Fruit fly (Drosophila melanogaster) whole organism, embryonic: ENCODE results near the gene CG31638.

ENCODE experiments used
- CG10274 ChIP-seq: fragments of 200-800 bp; sonication (Bioruptor generic); optimal IDR thresholded peaks from 3 replicates; lab custom pipeline; 2017; ENCODE audit warnings: missing biosample characterization, mild to moderate bottlenecking, missing genetic modification characterization
- CG10431 ChIP-seq: fragments of 200-800 bp; sonication (Bioruptor generic); optimal IDR thresholded peaks from 3 replicates; lab custom pipeline; 2018; ENCODE audit warnings: missing biosample characterization, mild to moderate bottlenecking, missing genetic modification characterization
- CG11247 ChIP-seq: fragments of 200-800 bp; sonication (Bioruptor generic); IDR thresholded peaks from 2 replicates; pipeline ENCODE4 v1.3.6; 2022; ENCODE audit warnings: missing biosample characterization, missing genetic modification characterization
- CG11456 ChIP-seq: fragments of 200-800 bp; sonication (Bioruptor generic); IDR thresholded peaks from 3 replicates; pipeline ENCODE4 v1.3.6; 2022; ENCODE audit warnings: missing biosample characterization, missing genetic modification characterization
- CG13123 ChIP-seq: fragments of 200-800 bp; sonication (Bioruptor generic); optimal IDR thresholded peaks from 2 replicates; lab custom pipeline; 2016; ENCODE audit warnings: missing biosample characterization, missing genetic modification characterization
- CG13287 ChIP-seq: fragments of 200-800 bp; sonication (Bioruptor generic); IDR thresholded peaks from 2 replicates; pipeline ENCODE4 v1.3.6; 2022; ENCODE audit warnings: missing biosample characterization, missing genetic modification characterization; ENCODE audit not compliant: partially characterized antibody
- CG15479 ChIP-seq: fragments of 200-800 bp; sonication (Bioruptor generic); optimal IDR thresholded peaks from 3 replicates; lab custom pipeline; 2019; ENCODE audit warnings: missing biosample characterization, mild to moderate bottlenecking, missing genetic modification characterization, moderate library complexity
- CG16813 ChIP-seq: fragments of 200-800 bp; sonication (Bioruptor generic); IDR thresholded peaks from 3 replicates; pipeline ENCODE4 v1.3.6; 2022; ENCODE audit warnings: missing biosample characterization, missing genetic modification characterization; ENCODE audit not compliant: partially characterized antibody
- CG30431 ChIP-seq: fragments of 200-800 bp; sonication (Bioruptor generic); optimal IDR thresholded peaks from 2 replicates; lab custom pipeline; 2017; ENCODE audit warnings: missing biosample characterization, missing genetic modification characterization
- CG3163 ChIP-seq: fragments of 200-800 bp; sonication (Bioruptor generic); optimal IDR thresholded peaks from 3 replicates; lab custom pipeline; 2016; ENCODE audit warnings: missing biosample characterization, missing genetic modification characterization
- CG7357 ChIP-seq: fragments of 200-800 bp; sonication (Bioruptor generic); IDR thresholded peaks from 3 replicates; pipeline ENCODE4 v1.3.6; 2022; ENCODE audit warnings: missing biosample characterization, missing genetic modification characterization
- CG7372 ChIP-seq: fragments of 200-800 bp; sonication (Bioruptor generic); IDR thresholded peaks from 2 replicates; pipeline ENCODE4 v1.3.6; 2022; ENCODE audit warnings: missing biosample characterization, missing genetic modification characterization
- CG8388 ChIP-seq: fragments of 200-800 bp; sonication (Bioruptor generic); optimal IDR thresholded peaks from 2 replicates; lab custom pipeline; 2019; ENCODE audit warnings: missing biosample characterization, mild to moderate bottlenecking, missing genetic modification characterization, moderate library complexity
- CG8924 ChIP-seq: fragments of 200-800 bp; optimal IDR thresholded peaks from 3 replicates; lab custom pipeline; 2019; ENCODE audit warnings: missing biosample characterization, mild to moderate bottlenecking, missing genetic modification characterization, moderate library complexity
- CG9609 ChIP-seq: fragments of 200-800 bp; sonication (Bioruptor generic); optimal IDR thresholded peaks from 3 replicates; lab custom pipeline; 2016; ENCODE audit warnings: missing biosample characterization, missing genetic modification characterization
- Dref ChIP-seq: fragments of 200-800 bp; sonication (Bioruptor generic); IDR thresholded peaks from 2 replicates; pipeline ENCODE4 v1.3.6; 2022; ENCODE audit warnings: missing biosample characterization, missing genetic modification characterization
- E2f1 ChIP-seq: fragments of 200-800 bp; sonication (Bioruptor generic); IDR thresholded peaks from 2 replicates; pipeline ENCODE4 v1.3.6; 2022; ENCODE audit warnings: missing biosample characterization, missing genetic modification characterization
- Fer3 ChIP-seq: fragments of 200-800 bp; sonication (Bioruptor generic); optimal IDR thresholded peaks from 2 replicates; lab custom pipeline; 2018; ENCODE audit warnings: missing biosample characterization, mild to moderate bottlenecking, missing genetic modification characterization, moderate library complexity
- Hey ChIP-seq: fragments of 200-800 bp; sonication (Bioruptor generic); optimal IDR thresholded peaks from 3 replicates; lab custom pipeline; 2018; ENCODE audit warnings: missing biosample characterization, mild to moderate bottlenecking, missing genetic modification characterization
- Hr51 ChIP-seq, 2 experiments: fragments of 200-800 bp; sonication (Bioruptor generic); optimal IDR thresholded peaks; 2 replicates in 1 of 2; 3 replicates in 1 of 2; lab custom pipeline; 2016 to 2018; ENCODE audit warnings: missing biosample characterization in 2 of 2, missing genetic modification characterization in 2 of 2, mild to moderate bottlenecking in 1 of 2, moderate library complexity in 1 of 2
- Hr78 ChIP-seq, 2 experiments: fragments of 200-800 bp in 1 of 2; fragments of >200 bp in 1 of 2; sonication (Bioruptor generic) in 1 of 2; optimal IDR thresholded peaks; 2 replicates each; lab custom pipeline; 2017 to 2019; ENCODE audit warnings: missing biosample characterization in 2 of 2, missing genetic modification characterization in 2 of 2, mild to moderate bottlenecking in 1 of 2, moderate library complexity in 1 of 2
- Jarid2 ChIP-seq: fragments of 200-800 bp; sonication (Bioruptor generic); optimal IDR thresholded peaks from 3 replicates; lab custom pipeline; 2017; ENCODE audit warnings: mild to moderate bottlenecking, missing biosample characterization, missing genetic modification reagents, missing genetic modification characterization
- Lpt ChIP-seq: fragments of >200 bp; optimal IDR thresholded peaks from 2 replicates; lab custom pipeline; 2018; ENCODE audit warnings: missing biosample characterization, missing genetic modification characterization
- Meics ChIP-seq: fragments of 200-800 bp; sonication (Bioruptor generic); optimal IDR thresholded peaks from 2 replicates; lab custom pipeline; 2017; ENCODE audit warnings: missing biosample characterization, mild to moderate bottlenecking, missing genetic modification characterization
- Myb ChIP-seq: fragments of 200-800 bp; sonication (Bioruptor generic); optimal IDR thresholded peaks from 2 replicates; lab custom pipeline; 2016; ENCODE audit warnings: missing biosample characterization, missing genetic modification characterization
- NC2β ChIP-seq: fragments of 200-800 bp; sonication (Bioruptor generic); optimal IDR thresholded peaks from 2 replicates; lab custom pipeline; 2016; ENCODE audit warnings: missing biosample characterization, missing genetic modification characterization
- Nf-YC ChIP-seq: fragments of 200-800 bp; optimal IDR thresholded peaks from 3 replicates; lab custom pipeline; 2019; ENCODE audit warnings: missing biosample characterization, mild to moderate bottlenecking, missing genetic modification characterization, moderate library complexity
- Sox100B ChIP-seq: fragments of 200-800 bp; sonication (Bioruptor generic); optimal IDR thresholded peaks from 3 replicates; lab custom pipeline; 2018; ENCODE audit warnings: missing biosample characterization, mild to moderate bottlenecking, missing genetic modification characterization
- Xrp1 ChIP-seq: fragments of 200-800 bp; sonication (Bioruptor generic); IDR thresholded peaks from 2 replicates; pipeline ENCODE4 v1.3.6; 2022; ENCODE audit warnings: missing biosample characterization, missing genetic modification characterization
- ab ChIP-seq: fragments of 200-800 bp; sonication (Bioruptor generic); optimal IDR thresholded peaks from 2 replicates; lab custom pipeline; 2016; ENCODE audit warnings: missing biosample characterization, missing genetic modification characterization
- amos ChIP-seq: fragments of 200-800 bp; sonication (Bioruptor generic); IDR thresholded peaks from 2 replicates; pipeline ENCODE4 v1.3.6; 2022; ENCODE audit warnings: missing biosample characterization, missing genetic modification characterization; ENCODE audit not compliant: partially characterized antibody
- chinmo ChIP-seq: fragments of 200-800 bp; sonication (Bioruptor generic); IDR thresholded peaks from 4 replicates; pipeline ENCODE4 v1.3.6; 2022; ENCODE audit warnings: missing biosample characterization, missing genetic modification characterization; ENCODE audit not compliant: partially characterized antibody
- crol ChIP-seq: fragments of 200-800 bp; sonication (Bioruptor generic); IDR thresholded peaks from 2 replicates; pipeline ENCODE4 v1.3.6; 2022; ENCODE audit warnings: missing biosample characterization, missing genetic modification characterization
- h ChIP-seq: fragments of >200 bp; optimal IDR thresholded peaks from 2 replicates; lab custom pipeline; 2017
- ind ChIP-seq: fragments of 200-800 bp; sonication (Bioruptor generic); optimal IDR thresholded peaks from 3 replicates; lab custom pipeline; 2016; ENCODE audit warnings: missing biosample characterization, missing genetic modification characterization
- mld ChIP-seq: fragments of 200-800 bp; sonication (Bioruptor generic); IDR thresholded peaks from 3 replicates; pipeline ENCODE4 v1.3.6; 2022; ENCODE audit warnings: missing biosample characterization, missing genetic modification characterization; ENCODE audit not compliant: partially characterized antibody
- prd ChIP-seq, 3 experiments: fragments of >200 bp in 2 of 3; fragments of 200-800 bp in 1 of 3; sonication (Bioruptor generic) in 1 of 3; optimal IDR thresholded peaks in 2 of 3; IDR thresholded peaks in 1 of 3; 2 replicates in 2 of 3; 3 replicates in 1 of 3; pipeline versions ENCODE4 v1.3.6 to Lab custom; 2017 to 2022; ENCODE audit warnings: missing biosample characterization in 1 of 3, missing genetic modification characterization in 1 of 3
- pzg ChIP-seq: fragments of 200-800 bp; sonication (Bioruptor generic); optimal IDR thresholded peaks from 3 replicates; lab custom pipeline; 2018; ENCODE audit warnings: missing biosample characterization, mild to moderate bottlenecking, missing genetic modification characterization, moderate library complexity
- salm ChIP-seq: fragments of 200-800 bp; sonication (Bioruptor generic); optimal IDR thresholded peaks from 2 replicates; lab custom pipeline; 2018; ENCODE audit warnings: missing biosample characterization, mild to moderate bottlenecking, missing genetic modification characterization
- schlank ChIP-seq: fragments of 200-800 bp; sonication (Bioruptor generic); optimal IDR thresholded peaks from 2 replicates; lab custom pipeline; 2018; ENCODE audit warnings: missing biosample characterization, mild to moderate bottlenecking, missing genetic modification characterization
- seq ChIP-seq: fragments of 200-800 bp; sonication (Bioruptor generic); IDR thresholded peaks from 2 replicates; pipeline ENCODE4 v1.3.6; 2022; ENCODE audit warnings: missing biosample characterization, missing genetic modification characterization
- shn ChIP-seq: fragments of 200-800 bp; sonication (Bioruptor generic); optimal IDR thresholded peaks from 3 replicates; lab custom pipeline; 2016; ENCODE audit warnings: missing biosample characterization, missing genetic modification characterization
- sr ChIP-seq: fragments of 200-800 bp; sonication (Bioruptor generic); IDR thresholded peaks from 3 replicates; pipeline ENCODE4 v1.3.6; 2022; ENCODE audit warnings: missing biosample characterization, missing genetic modification characterization
- ssp ChIP-seq: fragments of 200-800 bp; sonication (Bioruptor generic); IDR thresholded peaks from 2 replicates; pipeline ENCODE4 v1.3.6; 2022; ENCODE audit warnings: missing biosample characterization, missing genetic modification characterization
- vfl ChIP-seq: fragments of 200-800 bp; sonication (Bioruptor generic); optimal IDR thresholded peaks from 2 replicates; lab custom pipeline; 2016; ENCODE audit warnings: missing biosample characterization, missing genetic modification characterization
- vnd ChIP-seq: fragments of 200-800 bp; sonication (Bioruptor generic); IDR thresholded peaks from 3 replicates; pipeline ENCODE4 v1.3.6; 2022; ENCODE audit warnings: missing biosample characterization, missing genetic modification characterization; ENCODE audit not compliant: partially characterized antibody
- z ChIP-seq: fragments of 200-800 bp; sonication (Bioruptor generic); IDR thresholded peaks from 3 replicates; pipeline ENCODE4 v1.3.6; 2022; ENCODE audit warnings: missing biosample characterization, missing genetic modification characterization
- zen ChIP-seq: fragments of 200-800 bp; sonication (Bioruptor generic); optimal IDR thresholded peaks from 3 replicates; lab custom pipeline; 2018; ENCODE audit warnings: missing biosample characterization, mild to moderate bottlenecking, missing genetic modification characterization, moderate library complexity

The CG31638 gene

DNA sequence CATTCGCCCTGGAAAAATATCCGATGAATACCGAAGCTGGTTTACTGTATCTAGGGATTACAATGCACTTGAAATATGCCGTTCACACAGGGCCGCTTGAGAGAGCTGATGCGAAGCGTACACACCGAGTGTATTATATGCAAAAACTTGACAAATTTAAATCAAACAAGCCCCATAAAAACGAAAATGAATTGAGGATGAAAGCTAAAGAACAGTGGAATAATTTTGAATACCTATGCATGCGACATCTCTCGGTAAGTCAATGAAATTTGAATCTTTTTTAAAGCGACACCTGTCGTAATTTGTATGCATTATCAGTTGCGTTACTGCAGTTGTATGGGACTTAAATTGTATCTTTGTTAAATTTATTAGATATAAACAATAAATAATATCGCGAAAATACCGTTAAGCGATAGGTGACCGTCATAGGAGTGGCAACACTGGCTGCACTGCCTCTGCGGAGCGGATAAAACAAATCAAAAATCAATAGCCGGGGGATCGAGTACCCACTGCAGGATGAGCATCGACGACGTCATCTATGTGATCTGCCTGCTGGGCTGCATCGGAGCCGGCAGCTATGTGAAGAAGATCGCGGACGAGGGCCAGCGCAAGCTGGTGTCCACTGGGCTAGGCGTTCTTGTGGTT lies 34.8 kb upstream of the CG31638 start, which contains the start of gene frj (continued):
- TF ChIP-seq Xrp1 (GFP tag; lab: Robert Waterston, UW) (peak; percentile 59; the same call in 1 of the 2 replicates), CG16813 (GFP tag; lab: Robert Waterston, UW) (peak; percentile 72; the same call in 2 of the 3 replicates), CG7357 (peak; percentile 99), ssp (GFP tag; lab: Robert Waterston, UW) (peak; percentile 99), Lpt (no peak), NC2β (GFP tag; lab: Kevin White, UChicago) (peak; percentile 54), CG13123 (GFP tag; lab: Kevin White, UChicago) (peak; percentile 33), sr (GFP tag; lab: Robert Waterston, UW) (0 out of 3 replicates have a peak, but pooled peaks have one; percentile 12), vnd (GFP tag; lab: Robert Waterston, UW) (0 out of 3 replicates have a peak, but pooled peaks have one; percentile 18), Myb (GFP tag; lab: Kevin White, UChicago) (peak; percentile 69), Hr51 (GFP tag; optimal IDR thresholded peaks at IDR 0.05; lab: Kevin White, UChicago) (peak; percentile 60 to 64), Fer3 (peak; percentile 41), schlank (tag; lab: Kevin White, UChicago) (no peak), CG10274 (no peak), E2f1 (0 out of 2 replicates have a peak, but pooled peaks have one; percentile 32), zen (tag; lab: Kevin White, UChicago) (peak; percentile 73), ab (GFP tag; lab: Kevin White, UChicago) (peak; percentile 33), prd (optimal IDR thresholded peaks at IDR 0.05; lab: Kevin White, UChicago) (no peak), prd (GFP tag; IDR thresholded peaks at IDR 0.05; lab: Robert Waterston, UW) (peak; percentile 81), CG30431 (GFP tag; lab: Kevin White, UChicago) (peak; percentile 51), mld (GFP tag; lab: Robert Waterston, UW) (no peak), Hr78 (GFP tag; optimal IDR thresholded peaks at IDR 0.05; lab: Kevin White, UChicago) (no peak), h (no peak), ind (GFP tag; lab: Kevin White, UChicago) (peak; percentile 73), CG11456 (peak; percentile 76), CG13287 (GFP tag; lab: Robert Waterston, UW) (peak; percentile 67), seq (no peak), CG10431 (no peak), chinmo (0 out of 4 replicates have a peak, but pooled peaks have one; percentile 59), Meics (GFP tag; lab: Kevin White, UChicago) (peak; percentile 29), z (0 out of 3 replicates have a peak, but pooled peaks have one; percentile 38), CG15479 (GFP tag; lab: Kevin White, UChicago) (no peak), shn (peak; percentile 69), CG3163 (GFP tag; lab: Kevin White, UChicago) (no peak), Jarid2 (no peak), pzg (GFP tag; lab: Kevin White, UChicago) (peak; percentile 92), CG8924 (tag; lab: Kevin White, UChicago) (peak; percentile 60), salm (tag; lab: Kevin White, UChicago) (peak; percentile 36), CG9609 (GFP tag; lab: Kevin White, UChicago) (peak; percentile 85), crol (GFP tag; lab: Robert Waterston, UW) (no peak; the same call in none of the 2 replicates), Sox100B (GFP tag; lab: Kevin White, UChicago) (no peak), CG11247 (GFP tag; lab: Robert Waterston, UW) (peak; percentile 56), Dref (peak; percentile 51), Hey (tag; lab: Kevin White, UChicago) (no peak), vfl (GFP tag; lab: Kevin White, UChicago) (no peak), amos (GFP tag; lab: Robert Waterston, UW) (peak; percentile 66; the same call in 1 of the 2 replicates), CG8388 (GFP tag; lab: Kevin White, UChicago) (peak; percentile 45), Nf-YC (tag; lab: Kevin White, UChicago) (peak; percentile 62), CG7372 (no peak)
